Fruit fly (Drosophila melanogaster) whole organism, embryonic: Measurements from ENCODE around the gene RpL32.

Experiments
- ATbp ChIP-seq: fragments of 200-800 bp; sonication (Bioruptor generic); optimal IDR thresholded peaks from 2 replicates; lab custom pipeline; 2017; ENCODE audit warnings: missing biosample characterization, mild to moderate bottlenecking, missing genetic modification characterization, missing genetic modification reagents
- Bgb ChIP-seq: fragments of 200-800 bp; sonication (Bioruptor generic); IDR thresholded peaks from 2 replicates; pipeline ENCODE4 v1.3.6; 2022; ENCODE audit warnings: missing biosample characterization, missing genetic modification characterization; ENCODE audit not compliant: partially characterized antibody
- CG10321 ChIP-seq: fragments of 200-800 bp; sonication (Bioruptor generic); IDR thresholded peaks from 2 replicates; pipeline ENCODE4 v1.3.6; 2022; ENCODE audit warnings: missing biosample characterization, missing genetic modification characterization
- CG10462 ChIP-seq: fragments of 200-800 bp; sonication (Bioruptor generic); optimal IDR thresholded peaks from 2 replicates; lab custom pipeline; 2016; ENCODE audit warnings: missing biosample characterization, missing genetic modification characterization
- CG10979 ChIP-seq: fragments of 200-800 bp; sonication (Bioruptor generic); optimal IDR thresholded peaks from 2 replicates; lab custom pipeline; 2018; ENCODE audit warnings: missing biosample characterization, mild to moderate bottlenecking, missing genetic modification characterization, moderate library complexity
- CG12219 ChIP-seq: fragments of 200-800 bp; sonication (Bioruptor generic); optimal IDR thresholded peaks from 3 replicates; lab custom pipeline; 2018; ENCODE audit warnings: missing biosample characterization, mild to moderate bottlenecking, missing genetic modification characterization
- CG12299 ChIP-seq: fragments of 200-800 bp; sonication (Bioruptor generic); optimal IDR thresholded peaks from 2 replicates; lab custom pipeline; 2018; ENCODE audit warnings: missing biosample characterization, mild to moderate bottlenecking, missing genetic modification characterization
- CG12744 ChIP-seq: fragments of 200-800 bp; sonication (Bioruptor generic); optimal IDR thresholded peaks from 2 replicates; lab custom pipeline; 2016; ENCODE audit warnings: missing biosample characterization, missing genetic modification characterization
- CG13296 ChIP-seq: fragments of 200-800 bp; sonication (Bioruptor generic); optimal IDR thresholded peaks from 3 replicates; lab custom pipeline; 2018; ENCODE audit warnings: missing biosample characterization, mild to moderate bottlenecking, missing genetic modification characterization
- CG15601 ChIP-seq: fragments of 200-800 bp; sonication (Bioruptor generic); optimal IDR thresholded peaks from 3 replicates; lab custom pipeline; 2019; ENCODE audit warnings: missing biosample characterization, mild to moderate bottlenecking, missing genetic modification characterization, moderate library complexity
- CG16779 ChIP-seq: fragments of 200-800 bp; sonication (Bioruptor generic); IDR thresholded peaks from 2 replicates; pipeline ENCODE4 v1.3.6; 2022; ENCODE audit warnings: missing biosample characterization, missing genetic modification characterization
- CG17912 ChIP-seq: fragments of 200-800 bp; sonication (Bioruptor generic); optimal IDR thresholded peaks from 2 replicates; lab custom pipeline; 2018; ENCODE audit warnings: missing biosample characterization, mild to moderate bottlenecking, missing genetic modification characterization
- CG1792 ChIP-seq: fragments of 200-800 bp; sonication (Bioruptor generic); optimal IDR thresholded peaks from 2 replicates; lab custom pipeline; 2016; ENCODE audit warnings: missing biosample characterization, missing genetic modification characterization
- CG18599 ChIP-seq: fragments of 200-800 bp; sonication (Bioruptor generic); optimal IDR thresholded peaks from 3 replicates; lab custom pipeline; 2017; ENCODE audit warnings: missing biosample characterization, missing genetic modification characterization, mild to moderate bottlenecking, moderate library complexity, missing genetic modification reagents
- CG2116 ChIP-seq: fragments of 200-800 bp; sonication (Bioruptor generic); optimal IDR thresholded peaks from 3 replicates; lab custom pipeline; 2018; ENCODE audit warnings: missing biosample characterization, mild to moderate bottlenecking, missing genetic modification characterization
- CG2199 ChIP-seq: fragments of 200-800 bp; sonication (Bioruptor generic); IDR thresholded peaks from 3 replicates; pipeline ENCODE4 v1.3.6; 2022; ENCODE audit warnings: missing biosample characterization, missing genetic modification characterization
- CG2202 ChIP-seq: fragments of 200-800 bp; sonication (Bioruptor generic); optimal IDR thresholded peaks from 2 replicates; lab custom pipeline; 2018; ENCODE audit warnings: missing biosample characterization, mild to moderate bottlenecking, missing genetic modification characterization
- CG4328 ChIP-seq: fragments of 200-800 bp; sonication (Bioruptor generic); optimal IDR thresholded peaks from 3 replicates; lab custom pipeline; 2017; ENCODE audit warnings: missing biosample characterization, missing genetic modification reagents, missing genetic modification characterization
- CG6272 ChIP-seq: fragments of 200-800 bp; sonication (Bioruptor generic); IDR thresholded peaks from 2 replicates; pipeline ENCODE4 v1.3.6; 2022; ENCODE audit warnings: missing biosample characterization, missing genetic modification characterization
- CG7786 ChIP-seq: fragments of 200-800 bp; sonication (Bioruptor generic); optimal IDR thresholded peaks from 2 replicates; lab custom pipeline; 2016; ENCODE audit warnings: missing biosample characterization, missing genetic modification characterization
- CG7839 ChIP-seq: fragments of 200-800 bp; sonication (Bioruptor generic); optimal IDR thresholded peaks from 3 replicates; lab custom pipeline; 2018; ENCODE audit warnings: missing biosample characterization, mild to moderate bottlenecking, missing genetic modification characterization, moderate library complexity
- CG8388 ChIP-seq: fragments of 200-800 bp; sonication (Bioruptor generic); optimal IDR thresholded peaks from 2 replicates; lab custom pipeline; 2019; ENCODE audit warnings: missing biosample characterization, mild to moderate bottlenecking, missing genetic modification characterization, moderate library complexity
- CG9215 ChIP-seq: fragments of 200-800 bp; sonication (Bioruptor generic); IDR thresholded peaks from 2 replicates; pipeline ENCODE4 v1.3.6; 2022; ENCODE audit warnings: missing biosample characterization, missing genetic modification characterization
- CrebB ChIP-seq: fragments of 200-800 bp; sonication (Bioruptor generic); optimal IDR thresholded peaks from 3 replicates; lab custom pipeline; 2018; ENCODE audit warnings: missing biosample characterization, mild to moderate bottlenecking, missing genetic modification characterization
- Dll ChIP-seq: fragments of 200-800 bp; sonication (Bioruptor generic); IDR thresholded peaks from 4 replicates; pipeline ENCODE4 v1.3.6; 2022; ENCODE audit warnings: missing biosample characterization, missing genetic modification characterization; ENCODE audit not compliant: partially characterized antibody
- Eip74EF ChIP-seq, 2 experiments: fragments of 200-800 bp in 1 of 2; fragments of >200 bp in 1 of 2; sonication (Bioruptor generic) in 1 of 2; optimal IDR thresholded peaks; 2 replicates each; lab custom pipeline; 2017 to 2019; ENCODE audit warnings: missing biosample characterization in 2 of 2, missing genetic modification characterization in 2 of 2, mild to moderate bottlenecking in 1 of 2, moderate library complexity in 1 of 2
- Ets97D ChIP-seq: fragments of 200-800 bp; sonication (Bioruptor generic); optimal IDR thresholded peaks from 3 replicates; lab custom pipeline; 2016; ENCODE audit warnings: missing biosample characterization, missing genetic modification characterization
- GATAe ChIP-seq: fragments of 200-800 bp; sonication (Bioruptor generic); conservative IDR thresholded peaks from 2 replicates; pipeline ENCODE4 v1.3.6; 2022; ENCODE audit warnings: missing biosample characterization, missing genetic modification characterization
- Hsf ChIP-seq: fragments of 200-800 bp; sonication (Bioruptor generic); optimal IDR thresholded peaks from 3 replicates; lab custom pipeline; 2016; ENCODE audit warnings: missing biosample characterization, missing genetic modification characterization
- MBD-R2 ChIP-seq: fragments of 200-800 bp; sonication (Bioruptor generic); IDR thresholded peaks from 2 replicates; pipeline ENCODE4 v1.3.6; 2022; ENCODE audit warnings: missing biosample characterization, missing genetic modification characterization
- NFAT ChIP-seq: fragments of 200-800 bp; sonication (Bioruptor generic); IDR thresholded peaks from 2 replicates; pipeline ENCODE4 v1.3.6; 2022; ENCODE audit warnings: missing biosample characterization, missing genetic modification characterization
- PHDP ChIP-seq: fragments of 200-800 bp; sonication (Bioruptor generic); optimal IDR thresholded peaks from 3 replicates; lab custom pipeline; 2018; ENCODE audit warnings: missing biosample characterization, mild to moderate bottlenecking, missing genetic modification characterization, moderate library complexity
- Taf1 ChIP-seq: fragments of 200-800 bp; sonication (Bioruptor generic); IDR thresholded peaks from 2 replicates; pipeline ENCODE4 v1.3.6; 2022; ENCODE audit warnings: missing biosample characterization, missing genetic modification characterization
- Xbp1 ChIP-seq: fragments of 200-800 bp; sonication (Bioruptor generic); optimal IDR thresholded peaks from 3 replicates; lab custom pipeline; 2016; ENCODE audit warnings: missing biosample characterization, mild to moderate bottlenecking, missing genetic modification characterization
- disco-r ChIP-seq: fragments of 200-800 bp; sonication (Bioruptor generic); optimal IDR thresholded peaks from 2 replicates; lab custom pipeline; 2016; ENCODE audit warnings: missing biosample characterization, missing genetic modification characterization
- eyg ChIP-seq: fragments of 200-800 bp; sonication (Bioruptor generic); optimal IDR thresholded peaks from 3 replicates; lab custom pipeline; 2016; ENCODE audit warnings: missing biosample characterization, missing genetic modification characterization
- gcm ChIP-seq: fragments of 200-800 bp; sonication (Bioruptor generic); optimal IDR thresholded peaks from 2 replicates; lab custom pipeline; 2019; ENCODE audit warnings: missing biosample characterization, mild to moderate bottlenecking, missing genetic modification characterization, moderate library complexity
- gfzf ChIP-seq: fragments of 200-800 bp; sonication (Bioruptor generic); optimal IDR thresholded peaks from 2 replicates; lab custom pipeline; 2016; ENCODE audit warnings: missing biosample characterization, mild to moderate bottlenecking, missing genetic modification characterization, moderate library complexity
- gsb-n ChIP-seq: fragments of 200-800 bp; sonication (Bioruptor generic); optimal IDR thresholded peaks from 3 replicates; lab custom pipeline; 2018; ENCODE audit warnings: missing biosample characterization, mild to moderate bottlenecking, missing genetic modification characterization
- kay ChIP-seq: fragments of 200-800 bp; sonication (Bioruptor generic); optimal IDR thresholded peaks from 2 replicates; lab custom pipeline; 2016; ENCODE audit warnings: missing biosample characterization, missing genetic modification characterization
- ken ChIP-seq: fragments of 200-800 bp; sonication (Bioruptor generic); IDR thresholded peaks from 3 replicates; pipeline ENCODE4 v1.3.6; 2022; ENCODE audit warnings: missing biosample characterization, missing genetic modification characterization
- lilli ChIP-seq: fragments of 200-800 bp; sonication (Bioruptor generic); optimal IDR thresholded peaks from 3 replicates; lab custom pipeline; 2016; ENCODE audit warnings: missing biosample characterization, missing genetic modification characterization
- mirr ChIP-seq: fragments of 200-800 bp; sonication (Bioruptor generic); optimal IDR thresholded peaks from 3 replicates; lab custom pipeline; 2018; ENCODE audit warnings: missing biosample characterization, mild to moderate bottlenecking, missing genetic modification characterization
- onecut ChIP-seq: fragments of 200-800 bp; sonication (Bioruptor generic); IDR thresholded peaks from 2 replicates; pipeline ENCODE4 v1.3.6; 2022; ENCODE audit warnings: missing biosample characterization, missing genetic modification characterization
- pan ChIP-seq, 4 experiments: fragments of >200 bp in 3 of 4; fragments of 200-800 bp in 1 of 4; sonication (Bioruptor generic) in 1 of 4; optimal IDR thresholded peaks in 3 of 4; IDR thresholded peaks in 1 of 4; 2 replicates each; pipeline versions ENCODE4 v1.3.6 to Lab custom; 2017 to 2022; ENCODE audit warnings: missing biosample characterization in 2 of 4, missing genetic modification characterization in 2 of 4, mixed read lengths in 1 of 4
- pum ChIP-seq: fragments of 200-800 bp; sonication (Bioruptor generic); optimal IDR thresholded peaks from 2 replicates; lab custom pipeline; 2016; ENCODE audit warnings: missing biosample characterization, missing genetic modification characterization
- sob ChIP-seq: fragments of 200-800 bp; sonication (Bioruptor generic); IDR thresholded peaks from 2 replicates; pipeline ENCODE4 v1.3.6; 2022; ENCODE audit warnings: missing biosample characterization, missing genetic modification characterization
- stwl ChIP-seq: fragments of 200-800 bp; sonication (Bioruptor generic); optimal IDR thresholded peaks from 3 replicates; lab custom pipeline; 2018; ENCODE audit warnings: missing biosample characterization, mild to moderate bottlenecking, missing genetic modification characterization, moderate library complexity
- tup ChIP-seq: fragments of 200-800 bp; sonication (Bioruptor generic); optimal IDR thresholded peaks from 2 replicates; lab custom pipeline; 2016; ENCODE audit warnings: missing biosample characterization, mild to moderate bottlenecking, missing genetic modification characterization, moderate library complexity
- z ChIP-seq: fragments of 200-800 bp; sonication (Bioruptor generic); IDR thresholded peaks from 3 replicates; pipeline ENCODE4 v1.3.6; 2022; ENCODE audit warnings: missing biosample characterization, missing genetic modification characterization

RpL32 gene

dm6 chr3R:30061154-30061482 lies 15.2 kb upstream of the RpL32 start (continued):
- TF ChIP-seq Xbp1 (GFP tag; lab: Kevin White, UChicago): peak; percentile 79
- peak; percentile 60 for TF ChIP-seq CG10462
- peak; percentile 93 for TF ChIP-seq ken (GFP tag; lab: Robert Waterston, UW)
- TF ChIP-seq gfzf: no peak
- TF ChIP-seq Taf1 (GFP tag; lab: Robert Waterston, UW): 0 out of 2 replicates have a peak, but pooled peaks have one; percentile 17
- TF ChIP-seq gsb-n (tag; lab: Kevin White, UChicago): peak; percentile 92
- no peak for TF ChIP-seq Bgb
- TF ChIP-seq CG13296 (GFP tag; lab: Kevin White, UChicago): peak; percentile 85
- peak; percentile 88 for TF ChIP-seq ATbp (GFP tag; lab: Kevin White, UChicago)
- no peak for TF ChIP-seq GATAe (GFP tag; lab: Robert Waterston, UW)
- peak; percentile 64 for TF ChIP-seq CG12219 (GFP tag; lab: Kevin White, UChicago)
- peak; percentile 88 for TF ChIP-seq gcm (GFP tag; lab: Kevin White, UChicago)
- peak; percentile 81 for TF ChIP-seq Hsf (GFP tag; lab: Kevin White, UChicago)
- peak; percentile 91 for TF ChIP-seq CG8388 (GFP tag; lab: Kevin White, UChicago)
- TF ChIP-seq z (GFP tag; lab: Robert Waterston, UW): peak; percentile 56; the same call in 1 of the 3 replicates
- peak; percentile 32 for TF ChIP-seq kay (GFP tag; lab: Kevin White, UChicago)
- no peak for TF ChIP-seq CrebB
- peak in 1 of 2 experiments; percentile 87 for TF ChIP-seq Eip74EF (GFP tag; optimal IDR thresholded peaks at IDR 0.05; lab: Kevin White, UChicago)
- peak; percentile 89 for TF ChIP-seq CG7839 (tag; lab: Kevin White, UChicago)
- no peak for TF ChIP-seq CG17912 (GFP tag; lab: Kevin White, UChicago)
- peak; percentile 72 for TF ChIP-seq disco-r (GFP tag; lab: Kevin White, UChicago)
- TF ChIP-seq CG10979 (tag; lab: Kevin White, UChicago): peak; percentile 94
- peak; percentile 69 for TF ChIP-seq eyg (GFP tag; lab: Kevin White, UChicago)
- peak; percentile 71 for TF ChIP-seq tup
- no peak for TF ChIP-seq pan (optimal IDR thresholded peaks at IDR 0.05; lab: Kevin White, UChicago)
- TF ChIP-seq pan (GFP tag; optimal IDR thresholded peaks at IDR 0.05 in 1 of 2, IDR thresholded peaks at IDR 0.05 in 1 of 2): peak in 1 of 2 experiments; percentile 95
- peak; percentile 57 for TF ChIP-seq CG9215 (GFP tag; lab: Robert Waterston, UW)
- peak; percentile 69 for TF ChIP-seq Ets97D (GFP tag; lab: Kevin White, UChicago)
- peak; percentile 50 for TF ChIP-seq CG12744 (GFP tag; lab: Kevin White, UChicago)
- TF ChIP-seq CG1792 (GFP tag; lab: Kevin White, UChicago): peak; percentile 86
- peak; percentile 20 for TF ChIP-seq stwl
- TF ChIP-seq CG4328: peak; percentile 62
- TF ChIP-seq PHDP (tag; lab: Kevin White, UChicago): peak; percentile 62
- TF ChIP-seq mirr (GFP tag; lab: Kevin White, UChicago): peak; percentile 41
- TF ChIP-seq CG2116 (GFP tag; lab: Kevin White, UChicago): no peak
- peak; percentile 89 for TF ChIP-seq pum (GFP tag; lab: Kevin White, UChicago)
- peak; percentile 54 for TF ChIP-seq CG15601 (tag; lab: Kevin White, UChicago)
- peak; percentile 74 for TF ChIP-seq NFAT
- TF ChIP-seq CG10321 (GFP tag; lab: Robert Waterston, UW): peak; percentile 58; the same call in 1 of the 2 replicates
- peak; percentile 74 for TF ChIP-seq MBD-R2
- peak; percentile 89 for TF ChIP-seq CG18599 (GFP tag; lab: Kevin White, UChicago)
- peak; percentile 72 for TF ChIP-seq CG6272 (GFP tag; lab: Robert Waterston, UW)
- peak; percentile 88 for TF ChIP-seq sob
- TF ChIP-seq CG16779 (GFP tag; lab: Robert Waterston, UW): 0 out of 2 replicates have a peak, but pooled peaks have one; percentile 59
- peak; percentile 26 for TF ChIP-seq CG2202 (tag; lab: Kevin White, UChicago)
- no peak for TF ChIP-seq Dll (GFP tag; lab: Robert Waterston, UW)
- TF ChIP-seq CG7786 (GFP tag; lab: Kevin White, UChicago): peak; percentile 60
- peak; percentile 45 for TF ChIP-seq lilli (GFP tag; lab: Kevin White, UChicago)
- TF ChIP-seq onecut (GFP tag; lab: Robert Waterston, UW): peak; percentile 89
- TF ChIP-seq CG12299: peak; percentile 48
- TF ChIP-seq CG2199 (GFP tag; lab: Robert Waterston, UW): peak; percentile 95
